Fruit fly (Drosophila melanogaster) whole organism, pupa: Measurements from ENCODE around the gene CAH5.
A peak's percentile ranks its signal among the peaks of the same experiment; 100 is the strongest.

ENCODE experiments used
- CG10348 ChIP-seq: fragments of 200-800 bp; sonication (Bioruptor generic); IDR thresholded peaks from 2 replicates; pipeline ENCODE4 v1.3.6; 2022; ENCODE audit warnings: missing biosample characterization, missing genetic modification characterization
- CG12605 ChIP-seq: fragments of 200-800 bp; sonication (Bioruptor generic); IDR thresholded peaks from 2 replicates; pipeline ENCODE4 v1.3.6; 2022; ENCODE audit warnings: missing biosample characterization, missing genetic modification characterization
- CG13204 ChIP-seq: fragments of 200-800 bp; sonication (Bioruptor generic); optimal IDR thresholded peaks from 2 replicates; lab custom pipeline; 2018; ENCODE audit warnings: missing biosample characterization, mild to moderate bottlenecking, missing genetic modification characterization, moderate library complexity
- CG14655 ChIP-seq: fragments of 200-800 bp; sonication (Bioruptor generic); optimal IDR thresholded peaks from 3 replicates; lab custom pipeline; 2017; ENCODE audit warnings: mild to moderate bottlenecking, missing biosample characterization, missing genetic modification reagents, missing genetic modification characterization
- CG15710 ChIP-seq: fragments of 200-800 bp; sonication (Bioruptor generic); optimal IDR thresholded peaks from 2 replicates; lab custom pipeline; 2018; ENCODE audit warnings: missing biosample characterization, mild to moderate bottlenecking, missing genetic modification characterization, moderate library complexity
- CG17806 ChIP-seq: fragments of 200-800 bp; sonication (Bioruptor generic); optimal IDR thresholded peaks from 2 replicates; lab custom pipeline; 2018; ENCODE audit warnings: missing biosample characterization, mild to moderate bottlenecking, missing genetic modification characterization, moderate library complexity
- CG32121 ChIP-seq: fragments of 200-800 bp; sonication (Bioruptor generic); IDR thresholded peaks from 2 replicates; pipeline ENCODE4 v1.3.6; 2022; ENCODE audit warnings: missing biosample characterization, missing genetic modification characterization
- CG34367 ChIP-seq: fragments of 200-800 bp; sonication (Bioruptor generic); optimal IDR thresholded peaks from 2 replicates; lab custom pipeline; 2018; ENCODE audit warnings: missing biosample characterization, mild to moderate bottlenecking, missing genetic modification characterization
- CG4496 ChIP-seq: fragments of 200-800 bp; sonication (Bioruptor generic); IDR thresholded peaks from 3 replicates; pipeline ENCODE4 v1.3.6; 2022; ENCODE audit warnings: missing biosample characterization, missing genetic modification characterization
- CG8159 ChIP-seq: fragments of 200-800 bp; sonication (Bioruptor generic); optimal IDR thresholded peaks from 3 replicates; lab custom pipeline; 2018; ENCODE audit warnings: missing biosample characterization, mild to moderate bottlenecking, missing genetic modification characterization, moderate library complexity
- CG8301 ChIP-seq: fragments of 200-800 bp; sonication (Bioruptor generic); optimal IDR thresholded peaks from 2 replicates; lab custom pipeline; 2018; ENCODE audit warnings: missing biosample characterization, mild to moderate bottlenecking, missing genetic modification characterization
- CG9948 ChIP-seq: fragments of 200-800 bp; sonication (Bioruptor generic); optimal IDR thresholded peaks from 2 replicates; lab custom pipeline; 2018; ENCODE audit warnings: missing biosample characterization, mild to moderate bottlenecking, missing genetic modification characterization, moderate library complexity
- D1 ChIP-seq: fragments of 200-800 bp; sonication (Bioruptor generic); optimal IDR thresholded peaks from 2 replicates; lab custom pipeline; 2018; ENCODE audit warnings: missing biosample characterization, mild to moderate bottlenecking, missing genetic modification characterization, moderate library complexity
- Ets98B ChIP-seq: fragments of 200-800 bp; sonication (Bioruptor generic); IDR thresholded peaks from 2 replicates; pipeline ENCODE4 v1.3.6; 2022; ENCODE audit warnings: missing biosample characterization, missing genetic modification characterization
- Pif1A ChIP-seq: fragments of 200-800 bp; sonication (Bioruptor generic); optimal IDR thresholded peaks from 3 replicates; lab custom pipeline; 2016; ENCODE audit warnings: missing biosample characterization, missing genetic modification characterization
- Pif1B ChIP-seq: fragments of 200-800 bp; sonication (Bioruptor generic); optimal IDR thresholded peaks from 3 replicates; lab custom pipeline; 2016; ENCODE audit warnings: missing biosample characterization, missing genetic modification characterization
- Snoo ChIP-seq: fragments of 200-800 bp; sonication (Bioruptor generic); optimal IDR thresholded peaks from 3 replicates; lab custom pipeline; 2017; ENCODE audit warnings: missing biosample characterization, mild to moderate bottlenecking, missing genetic modification characterization, inconsistent platforms
- fd96Ca ChIP-seq: fragments of 200-800 bp; sonication (Bioruptor generic); IDR thresholded peaks from 3 replicates; pipeline ENCODE4 v1.3.6; 2022; ENCODE audit warnings: missing biosample characterization, missing genetic modification characterization
- gl ChIP-seq: fragments of 200-800 bp; sonication (Bioruptor generic); optimal IDR thresholded peaks from 2 replicates; lab custom pipeline; 2018; ENCODE audit warnings: missing biosample characterization, mild to moderate bottlenecking, missing genetic modification characterization
- rn ChIP-seq: fragments of 200-800 bp; sonication (Bioruptor generic); IDR thresholded peaks from 2 replicates; pipeline ENCODE4 v1.3.6; 2022; ENCODE audit warnings: missing biosample characterization, missing genetic modification characterization

CAH5 gene

DNA sequence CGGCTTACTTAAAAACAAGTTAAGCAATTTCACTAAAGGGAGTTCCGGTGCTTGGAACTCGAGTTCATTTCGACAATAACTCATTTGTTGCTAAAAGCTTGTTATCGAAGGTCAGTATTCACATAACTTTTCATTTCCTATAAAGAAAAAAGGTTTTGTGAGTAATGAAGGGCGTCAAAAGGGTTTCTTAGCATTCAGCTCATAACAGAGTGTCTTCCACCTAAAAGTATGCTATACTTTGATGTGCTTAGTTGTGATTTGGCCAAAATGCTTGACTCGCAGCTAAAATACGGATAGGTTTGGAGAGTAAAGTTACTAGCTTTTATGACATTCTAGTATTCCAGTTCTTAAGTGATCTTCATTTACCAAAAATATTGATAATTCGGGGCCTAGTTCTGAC lies 1.5 kb downstream of the CAH5 start:
- no peak for TF ChIP-seq CG13204 (GFP tag; lab: Kevin White, UChicago)

DNA sequence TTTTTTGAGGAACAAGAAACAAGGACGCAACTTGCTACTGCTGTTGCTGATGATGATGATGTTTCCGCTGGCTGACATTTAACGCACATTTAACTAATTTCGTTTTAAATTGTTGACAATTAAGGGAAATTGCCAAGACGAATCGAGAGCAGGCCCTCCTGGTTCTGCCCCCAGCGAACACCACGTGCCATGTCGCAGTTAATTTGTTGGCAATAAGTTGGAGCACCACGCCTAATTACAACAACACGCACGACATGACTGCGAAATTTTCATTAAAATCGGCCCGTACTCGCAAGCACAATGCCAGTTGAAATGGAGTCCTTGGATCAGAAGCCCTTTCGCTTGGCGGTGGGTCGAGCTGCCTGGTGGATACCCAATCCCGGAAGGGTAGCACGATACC lies 3.0 kb downstream of the CAH5 start, which contains the start of gene ppk24:
ppk24 (plus strand) TSS at position 301 of the 400 bp plus-strand sequence.
- no peak for TF ChIP-seq CG34367 (tag; lab: Kevin White, UChicago)
- no peak for TF ChIP-seq Ets98B (GFP tag; lab: Robert Waterston, UW)
- no peak for TF ChIP-seq CG4496 (GFP tag; lab: Robert Waterston, UW)
- TF ChIP-seq CG17806 (tag; lab: Kevin White, UChicago) = no peak
- no peak for TF ChIP-seq CG9948 (tag; lab: Kevin White, UChicago)
- no peak for TF ChIP-seq CG32121
- TF ChIP-seq Pif1A (GFP tag; lab: Kevin White, UChicago) = no peak
- TF ChIP-seq rn (GFP tag; lab: Robert Waterston, UW) = no peak
- no peak for TF ChIP-seq CG13204 (GFP tag; lab: Kevin White, UChicago)
- no peak for TF ChIP-seq CG14655 (GFP tag; lab: Kevin White, UChicago)
- no peak for TF ChIP-seq fd96Ca (GFP tag; lab: Robert Waterston, UW)
- TF ChIP-seq CG15710 (tag; lab: Kevin White, UChicago) = no peak
- no peak for TF ChIP-seq CG8159 (tag; lab: Kevin White, UChicago)
- TF ChIP-seq gl (tag; lab: Kevin White, UChicago) = no peak
- no peak for TF ChIP-seq CG8301 (tag; lab: Kevin White, UChicago)
- TF ChIP-seq Pif1B (GFP tag; lab: Kevin White, UChicago) = no peak
- TF ChIP-seq D1 (tag; lab: Kevin White, UChicago) = no peak
- TF ChIP-seq, all 21 proteins: peak for 0

DNA sequence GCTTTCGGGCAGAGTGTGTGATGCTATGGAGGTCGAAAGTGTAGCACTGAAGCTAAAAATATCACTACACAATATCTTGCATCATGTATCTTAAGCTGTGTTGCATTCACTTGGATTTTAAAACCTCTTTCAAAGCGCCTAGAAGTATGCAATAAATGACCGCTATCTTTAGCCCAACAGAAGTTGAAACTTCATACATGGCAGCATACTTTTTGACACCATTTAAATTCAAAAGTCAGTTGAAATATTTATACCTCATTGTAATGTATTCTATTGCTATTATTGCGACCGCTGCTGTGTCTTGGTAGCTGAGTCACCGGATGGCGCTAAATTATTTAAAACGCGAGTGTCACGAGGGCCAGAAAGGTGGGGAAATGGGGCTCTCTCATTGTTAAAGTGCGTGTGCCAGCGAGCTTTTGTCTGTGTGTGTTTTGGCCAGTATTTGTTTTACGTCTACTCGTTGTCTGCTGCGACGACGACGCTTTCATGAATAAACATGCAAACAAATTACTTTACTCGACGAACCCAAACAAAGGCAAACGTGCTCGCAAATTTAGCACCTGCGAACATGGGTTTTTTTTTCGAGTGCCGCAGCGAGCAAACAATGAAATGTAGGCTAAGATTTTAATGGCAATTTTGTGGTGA lies 8.5 kb downstream of the CAH5 start:
- TF ChIP-seq CG12605 (GFP tag; lab: Robert Waterston, UW) (no peak), CG8159 (tag; lab: Kevin White, UChicago) (peak; percentile 15)

DNA sequence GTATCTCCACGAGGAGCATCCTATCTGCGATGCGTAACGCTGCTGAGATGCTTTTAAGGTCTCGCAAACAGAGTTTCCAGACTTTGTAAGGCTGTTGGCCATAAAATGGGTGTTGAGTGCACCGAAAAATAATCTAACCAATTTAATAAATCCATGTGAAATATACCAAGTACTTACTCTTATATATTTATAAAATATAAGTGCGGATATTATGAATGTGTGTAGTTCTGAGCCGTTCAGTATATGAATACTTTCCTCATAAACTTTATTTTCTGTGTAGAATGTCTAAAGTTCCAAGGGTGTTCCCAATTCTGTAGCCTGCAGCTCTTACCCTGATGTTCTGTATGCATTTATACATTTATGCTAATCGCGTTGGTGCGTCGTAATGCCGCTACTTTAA lies 23.4 kb downstream of the CAH5 start:
- TF ChIP-seq Ets98B (GFP tag; lab: Robert Waterston, UW) (no peak), CG15710 (tag; lab: Kevin White, UChicago) (peak; percentile 51), CG8159 (tag; lab: Kevin White, UChicago) (peak; percentile 62), CG9948 (tag; lab: Kevin White, UChicago) (peak; percentile 51), CG14655 (GFP tag; lab: Kevin White, UChicago) (peak; percentile 51), Snoo (no peak), CG34367 (tag; lab: Kevin White, UChicago) (peak; percentile 39), CG8301 (tag; lab: Kevin White, UChicago) (peak; percentile 20), CG13204 (GFP tag; lab: Kevin White, UChicago) (no peak), D1 (tag; lab: Kevin White, UChicago) (no peak), CG17806 (tag; lab: Kevin White, UChicago) (peak; percentile 50)

DNA sequence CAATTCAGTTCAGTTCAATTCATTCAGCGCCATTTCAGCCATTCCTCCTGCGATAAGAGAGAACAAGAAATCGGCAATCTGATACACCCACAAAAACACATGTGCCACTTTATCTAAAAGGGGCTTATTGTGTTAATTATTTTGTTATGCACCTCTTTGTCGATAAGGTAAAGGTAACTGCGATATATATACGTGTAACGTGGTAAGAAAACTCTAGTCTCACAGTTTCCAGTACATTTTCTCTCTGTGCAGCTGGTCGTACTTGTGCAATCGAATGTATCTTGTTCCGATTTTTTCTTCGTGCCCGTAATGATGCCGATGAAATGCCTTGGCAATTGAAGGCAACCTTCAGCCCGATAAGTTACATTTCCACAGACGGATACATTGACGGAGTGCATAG lies 25.1 kb downstream of the CAH5 start:
- TF ChIP-seq CG4496 (GFP tag; lab: Robert Waterston, UW) = peak; percentile 66; the same call in 1 of the 3 replicates
- no peak for TF ChIP-seq Snoo
- peak; percentile 40 for TF ChIP-seq Pif1A (GFP tag; lab: Kevin White, UChicago)
- peak; percentile 23 for TF ChIP-seq CG8301 (tag; lab: Kevin White, UChicago)
- no peak for TF ChIP-seq CG15710 (tag; lab: Kevin White, UChicago)
- TF ChIP-seq CG14655 (GFP tag; lab: Kevin White, UChicago) = peak; percentile 45
- TF ChIP-seq Ets98B (GFP tag; lab: Robert Waterston, UW) = 0 out of 2 replicates have a peak, but pooled peaks have one; percentile 15
- TF ChIP-seq fd96Ca (GFP tag; lab: Robert Waterston, UW) = peak; percentile 26; the same call in 1 of the 3 replicates
- TF ChIP-seq CG34367 (tag; lab: Kevin White, UChicago) = peak; percentile 10
- TF ChIP-seq CG13204 (GFP tag; lab: Kevin White, UChicago) = no peak
- TF ChIP-seq CG10348 = no peak
- peak; percentile 36 for TF ChIP-seq Pif1B (GFP tag; lab: Kevin White, UChicago)
- peak; percentile 30 for TF ChIP-seq CG17806 (tag; lab: Kevin White, UChicago)
- TF ChIP-seq CG8159 (tag; lab: Kevin White, UChicago) = peak; percentile 35
- TF ChIP-seq CG9948 (tag; lab: Kevin White, UChicago) = peak; percentile 34

DNA sequence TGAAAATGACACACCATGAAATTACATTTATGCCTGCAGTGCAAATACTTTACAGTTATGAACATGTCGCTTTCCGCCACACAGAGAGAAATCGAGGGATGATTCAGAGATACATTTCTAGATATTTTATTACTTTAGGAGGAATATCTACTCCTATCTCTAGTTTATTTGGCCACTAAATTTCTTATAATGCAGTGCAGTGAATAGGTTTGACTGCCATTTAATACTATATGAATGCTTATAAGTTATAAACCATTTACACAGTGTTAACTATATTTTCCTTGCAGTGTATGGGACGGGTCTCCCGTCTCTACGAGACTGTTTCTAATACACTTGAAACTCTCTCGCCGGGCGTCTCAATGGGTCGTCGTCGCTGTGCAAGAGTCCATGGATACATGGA lies 27.8 kb downstream of the CAH5 start:
- TF ChIP-seq CG4496 (GFP tag; lab: Robert Waterston, UW) = peak; percentile 50; the same call in 1 of the 3 replicates
- peak; percentile 69 for TF ChIP-seq CG14655 (GFP tag; lab: Kevin White, UChicago)
- no peak for TF ChIP-seq Ets98B (GFP tag; lab: Robert Waterston, UW)
- no peak for TF ChIP-seq CG13204 (GFP tag; lab: Kevin White, UChicago)
- peak; percentile 20 for TF ChIP-seq Pif1A (GFP tag; lab: Kevin White, UChicago)
- peak; percentile 59 for TF ChIP-seq CG8301 (tag; lab: Kevin White, UChicago)
- TF ChIP-seq, all 21 proteins: peak for 4
